Worm (Caenorhabditis elegans) whole organism, young adult: ENCODE data around the gene C25E10.10.

Source experiments
- B0019.2 ChIP-seq: fragments of 200-800 bp; sonication (Bioruptor generic); conservative IDR thresholded peaks from 2 replicates; pipeline ENCODE4 v1.3.6; 2022; ENCODE audit warnings: missing genetic modification reagents, missing genetic modification characterization, missing compliant biosample characterization
- B0261.1 ChIP-seq: sonication (generic microtip); optimal IDR thresholded peaks from 2 replicates; lab custom pipeline; 2016; ENCODE audit warnings: mild to moderate bottlenecking, missing genetic modification characterization, moderate library complexity, missing compliant biosample characterization
- C17E4.6 ChIP-seq: fragments of 200-800 bp; sonication (Bioruptor generic); IDR thresholded peaks from 2 replicates; pipeline ENCODE4 v1.3.6; 2022; ENCODE audit warnings: missing genetic modification reagents, missing genetic modification characterization, missing compliant biosample characterization
- F10E7.11 ChIP-seq: sonication (generic microtip); optimal IDR thresholded peaks from 2 replicates; lab custom pipeline; 2017; ENCODE audit warnings: mild to moderate bottlenecking, missing genetic modification characterization, moderate library complexity, missing compliant biosample characterization
- F33H1.4 ChIP-seq: fragments of 200-800 bp; sonication (Bioruptor generic); IDR thresholded peaks from 2 replicates; pipeline ENCODE4 v1.3.6; 2022; ENCODE audit warnings: missing genetic modification reagents, missing genetic modification characterization, missing compliant biosample characterization
- F39B2.1 ChIP-seq: fragments of 200-800 bp; sonication (Bioruptor generic); IDR thresholded peaks from 2 replicates; pipeline ENCODE4 v1.3.6; 2022; ENCODE audit warnings: missing genetic modification reagents, missing genetic modification characterization, missing compliant biosample characterization
- K11D2.4 ChIP-seq: fragments of 200-800 bp; sonication (Bioruptor generic); IDR thresholded peaks from 2 replicates; pipeline ENCODE4 v1.3.6; 2022; ENCODE audit warnings: missing genetic modification reagents, missing genetic modification characterization, missing compliant biosample characterization
- T07F8.4 ChIP-seq: sonication (generic microtip); optimal IDR thresholded peaks from 2 replicates; lab custom pipeline; 2016; ENCODE audit warnings: mild to moderate bottlenecking, missing genetic modification characterization, moderate library complexity, missing compliant biosample characterization
- Y53F4B.3 ChIP-seq: fragments of 200-800 bp; sonication (Bioruptor generic); IDR thresholded peaks from 2 replicates; pipeline ENCODE4 v1.3.6; 2022; ENCODE audit warnings: missing genetic modification reagents, missing genetic modification characterization, missing compliant biosample characterization
- ama-1 ChIP-seq, 3 experiments: fragments of 150-350 bp in 1 of 3; sonication (generic microtip) in 2 of 3; optimal IDR thresholded peaks; 2 replicates each; lab custom pipeline; 2014 to 2018; ENCODE audit warnings: missing biosample characterization in 2 of 3, missing genetic modification characterization in 2 of 3, missing genetic modification reagents in 2 of 3
- attf-6 ChIP-seq: fragments of 200-800 bp; sonication (Bioruptor generic); IDR thresholded peaks from 2 replicates; pipeline ENCODE4 v1.3.6; 2022; ENCODE audit warnings: missing genetic modification reagents, missing genetic modification characterization, missing compliant biosample characterization
- ceh-100 ChIP-seq: fragments of 200-800 bp; sonication (Bioruptor generic); IDR thresholded peaks from 2 replicates; pipeline ENCODE4 v1.3.6; 2022; ENCODE audit warnings: missing genetic modification reagents, missing genetic modification characterization, missing compliant biosample characterization
- dox-1 ChIP-seq: fragments of 200-800 bp; sonication (Bioruptor generic); IDR thresholded peaks from 2 replicates; pipeline ENCODE4 v1.3.6; 2022; ENCODE audit warnings: missing genetic modification reagents, missing genetic modification characterization, missing compliant biosample characterization
- dpff-1 ChIP-seq: sonication (generic microtip); optimal IDR thresholded peaks from 2 replicates; lab custom pipeline; 2017; ENCODE audit warnings: mild to moderate bottlenecking, missing genetic modification characterization, missing compliant biosample characterization
- ets-4 ChIP-seq: fragments of 200-800 bp; sonication (Bioruptor generic); optimal IDR thresholded peaks from 2 replicates; lab custom pipeline; 2018; ENCODE audit warnings: mild to moderate bottlenecking, missing genetic modification characterization, missing compliant biosample characterization
- hlh-12 ChIP-seq: sonication (generic microtip); optimal IDR thresholded peaks from 2 replicates; lab custom pipeline; 2016; ENCODE audit warnings: missing genetic modification characterization, missing compliant biosample characterization
- hmg-1.2 ChIP-seq: fragments of 200-800 bp; sonication (Bioruptor generic); IDR thresholded peaks from 2 replicates; pipeline ENCODE4 v1.3.6; 2022; ENCODE audit warnings: missing genetic modification reagents, missing genetic modification characterization, missing compliant biosample characterization
- hrde-1 ChIP-seq: sonication (generic microtip); optimal IDR thresholded peaks from 2 replicates; lab custom pipeline; 2016; ENCODE audit warnings: missing genetic modification characterization, mild to moderate bottlenecking, missing compliant biosample characterization, moderate library complexity, missing genotype, missing genetic modification reagents, borderline replicate concordance
- let-526 ChIP-seq: fragments of 200-800 bp; sonication (Bioruptor generic); IDR thresholded peaks from 2 replicates; pipeline ENCODE4 v1.3.6; 2022; ENCODE audit warnings: missing genetic modification reagents, missing genetic modification characterization, missing compliant biosample characterization
- lin-35 ChIP-seq, 3 experiments: fragments of 150-350 bp in 2 of 3; sonication (generic microtip) in 1 of 3; optimal IDR thresholded peaks; 2 replicates each; lab custom pipeline; 2014 to 2018; ENCODE audit warnings: missing biosample characterization in 3 of 3, missing genetic modification characterization in 3 of 3, missing genetic modification reagents in 3 of 3
- lsl-1 ChIP-seq: fragments of 200-800 bp; sonication (Bioruptor generic); optimal IDR thresholded peaks from 2 replicates; lab custom pipeline; 2018; ENCODE audit warnings: mild to moderate bottlenecking, missing genetic modification characterization, moderate library complexity, missing compliant biosample characterization
- lsy-27 ChIP-seq: sonication (generic microtip); optimal IDR thresholded peaks from 2 replicates; lab custom pipeline; 2017; ENCODE audit warnings: missing genetic modification characterization, mild to moderate bottlenecking, missing compliant biosample characterization, antibody characterized with exemption, missing genotype, borderline replicate concordance; ENCODE audit not compliant: insufficient read depth
- madf-6 ChIP-seq: fragments of 200-800 bp; sonication (Bioruptor generic); IDR thresholded peaks from 2 replicates; pipeline ENCODE4 v1.3.6; 2022; ENCODE audit warnings: missing genetic modification reagents, missing genetic modification characterization, missing compliant biosample characterization
- madf-8 ChIP-seq: fragments of 200-800 bp; sonication (Bioruptor generic); conservative IDR thresholded peaks from 2 replicates; pipeline ENCODE4 v1.3.6; 2022; ENCODE audit warnings: missing genetic modification reagents, missing genetic modification characterization, missing compliant biosample characterization
- mcd-1 ChIP-seq: fragments of 200-800 bp; sonication (Bioruptor generic); IDR thresholded peaks from 2 replicates; pipeline ENCODE4 v1.3.6; 2022; ENCODE audit warnings: missing genetic modification reagents, missing genetic modification characterization, missing compliant biosample characterization
- mes-4 ChIP-seq: sonication (generic microtip); optimal IDR thresholded peaks from 2 replicates; lab custom pipeline; 2016; ENCODE audit warnings: missing genotype, missing genetic modification characterization, missing compliant biosample characterization
- nfya-2 ChIP-seq: fragments of 200-800 bp; sonication (Bioruptor generic); IDR thresholded peaks from 2 replicates; pipeline ENCODE4 v1.3.6; 2022; ENCODE audit warnings: missing genetic modification reagents, missing genetic modification characterization, missing compliant biosample characterization
- nhr-120 ChIP-seq: fragments of 200-800 bp; sonication (Bioruptor generic); IDR thresholded peaks from 2 replicates; pipeline ENCODE4 v1.3.6; 2022; ENCODE audit warnings: missing genetic modification characterization, missing compliant biosample characterization
- nhr-179 ChIP-seq: sonication (generic microtip); optimal IDR thresholded peaks from 2 replicates; lab custom pipeline; 2016; ENCODE audit warnings: mild to moderate bottlenecking, missing genetic modification characterization, missing compliant biosample characterization
- nhr-90 ChIP-seq: sonication (generic microtip); optimal IDR thresholded peaks from 2 replicates; lab custom pipeline; 2016; ENCODE audit warnings: missing genotype, mild to moderate bottlenecking, missing genetic modification characterization, missing compliant biosample characterization
- rec-8 ChIP-seq, 2 experiments: sonication (generic microtip); optimal IDR thresholded peaks; 2 replicates each; lab custom pipeline; 2016; ENCODE audit warnings: mild to moderate bottlenecking in 2 of 2, missing genetic modification characterization in 2 of 2, missing genetic modification reagents in 2 of 2, missing genotype in 2 of 2, missing biosample characterization in 1 of 2, missing compliant biosample characterization in 1 of 2, moderate library complexity in 1 of 2
- sea-2 ChIP-seq: fragments of 200-800 bp; sonication (Bioruptor generic); IDR thresholded peaks from 2 replicates; pipeline ENCODE4 v1.3.6; 2022; ENCODE audit warnings: missing genetic modification characterization, missing compliant biosample characterization
- snpc-3.4 ChIP-seq: sonication (generic microtip); optimal IDR thresholded peaks from 2 replicates; lab custom pipeline; 2017; ENCODE audit warnings: missing genetic modification characterization, mild to moderate bottlenecking, missing compliant biosample characterization, antibody characterized with exemption, moderate library complexity, missing genotype, missing genetic modification reagents
- somi-1 ChIP-seq: fragments of 200-800 bp; sonication (Bioruptor generic); optimal IDR thresholded peaks from 2 replicates; lab custom pipeline; 2018; ENCODE audit warnings: mild to moderate bottlenecking, missing genetic modification characterization, missing compliant biosample characterization
- tbp1 ChIP-seq: fragments of 200-800 bp; sonication (Bioruptor generic); optimal IDR thresholded peaks from 2 replicates; lab custom pipeline; 2018; ENCODE audit warnings: mild to moderate bottlenecking, missing genetic modification characterization, missing compliant biosample characterization
- unc-62 ChIP-seq: fragments of 150-350 bp; optimal IDR thresholded peaks from 2 replicates; lab custom pipeline; 2014; ENCODE audit warnings: missing biosample characterization, missing genetic modification reagents, missing genetic modification characterization
- xnd-1 ChIP-seq: sonication (generic microtip); optimal IDR thresholded peaks from 2 replicates; lab custom pipeline; 2016; ENCODE audit warnings: missing genotype, missing genetic modification reagents, missing genetic modification characterization, missing compliant biosample characterization
- zim-3 ChIP-seq: sonication (generic microtip); optimal IDR thresholded peaks from 2 replicates; lab custom pipeline; 2017; ENCODE audit warnings: mild to moderate bottlenecking, missing genetic modification characterization, moderate library complexity, missing compliant biosample characterization
- ztf-18 ChIP-seq: sonication (generic microtip); optimal IDR thresholded peaks from 2 replicates; lab custom pipeline; 2016; ENCODE audit warnings: missing genotype, mild to moderate bottlenecking, missing genetic modification characterization, missing compliant biosample characterization
- ztf-25 ChIP-seq: fragments of 200-800 bp; sonication (Bioruptor generic); IDR thresholded peaks from 2 replicates; pipeline ENCODE4 v1.3.6; 2022; ENCODE audit warnings: missing genetic modification reagents, missing genetic modification characterization, missing compliant biosample characterization
- ztf-26 ChIP-seq: sonication (generic microtip); optimal IDR thresholded peaks from 2 replicates; lab custom pipeline; 2017; ENCODE audit warnings: missing genetic modification characterization, missing compliant biosample characterization
- ztf-28 ChIP-seq: fragments of 200-800 bp; sonication (Bioruptor generic); IDR thresholded peaks from 2 replicates; pipeline ENCODE4 v1.3.6; 2022; ENCODE audit warnings: missing genetic modification reagents, missing genetic modification characterization, missing compliant biosample characterization
- ztf-6 ChIP-seq: fragments of 200-800 bp; sonication (Bioruptor generic); IDR thresholded peaks from 2 replicates; pipeline ENCODE4 v1.3.6; 2022; ENCODE audit warnings: missing genetic modification reagents, missing genetic modification characterization, missing compliant biosample characterization

The C25E10.10 gene

DNA sequence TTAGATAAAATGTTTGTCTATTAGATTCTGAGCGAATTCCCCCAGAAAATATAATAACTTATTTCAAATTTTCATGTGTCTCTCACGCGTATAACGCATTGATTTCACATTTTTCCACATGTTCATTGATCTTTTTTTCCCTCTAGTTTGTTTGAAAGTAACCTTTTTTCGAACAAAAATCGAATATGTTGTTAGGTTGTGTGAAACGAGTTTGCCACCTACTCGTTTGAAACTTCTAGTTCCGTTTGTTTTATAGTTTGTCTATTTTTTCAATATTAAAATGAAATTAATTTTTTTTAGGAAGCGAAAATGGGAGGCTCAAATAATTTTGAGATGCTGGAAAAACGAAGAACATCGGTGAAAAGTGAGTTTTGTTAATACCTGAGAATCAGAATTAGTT lies 25.9 kb downstream of the C25E10.10 start, which contains the start of gene C25E10.5:
TSS of gene C25E10.5 (plus strand) at position 301 of the 400 bp plus-strand sequence.
- TF ChIP-seq hrde-1 (no peak), ets-4 (GFP tag; lab: Kevin White, UChicago) (no peak), snpc-3.4 (no peak), T07F8.4 (tag; lab: Kevin White, UChicago) (no peak), K11D2.4 (no peak), tbp1 (GFP tag; lab: Kevin White, UChicago) (no peak)
- TF ChIP-seq, all 124 proteins: peak for 0

- TF ChIP-seq sea-2: no peak
- TF ChIP-seq F33H1.4 (GFP tag; lab: Robert Waterston, UW): no peak
- TF ChIP-seq nhr-120 (GFP tag; lab: Robert Waterston, UW): no peak
- TF ChIP-seq dox-1: no peak
- TF ChIP-seq unc-62: no peak
- TF ChIP-seq madf-6 (GFP tag; lab: Robert Waterston, UW): no peak
- TF ChIP-seq zim-3 (tag; lab: Kevin White, UChicago): no peak
- TF ChIP-seq ztf-6 (GFP tag; lab: Robert Waterston, UW): no peak
- TF ChIP-seq F39B2.1 (GFP tag; lab: Robert Waterston, UW): no peak
- no peak for TF ChIP-seq ztf-18 (tag; lab: Kevin White, UChicago)
- TF ChIP-seq lin-35 (GFP tag; optimal IDR thresholded peaks at IDR 0.05; lab: Kevin White, UChicago): no peak
- TF ChIP-seq B0261.1 (tag; lab: Kevin White, UChicago): no peak
- no peak for TF ChIP-seq hmg-1.2
- TF ChIP-seq somi-1 (GFP tag; lab: Kevin White, UChicago): no peak
- no peak for TF ChIP-seq mcd-1 (GFP tag; lab: Robert Waterston, UW)
- TF ChIP-seq madf-8 (GFP tag; lab: Robert Waterston, UW): no peak
- no peak for TF ChIP-seq mes-4 (tag; lab: Kevin White, UChicago)
Observed at ce11 chrV:9024713-9025112, 31.4 kb downstream of the C25E10.10 start, which contains the start of gene bus-1. Gene bus-1, minus strand, starts transcription at chrV:9024813.

DNA sequence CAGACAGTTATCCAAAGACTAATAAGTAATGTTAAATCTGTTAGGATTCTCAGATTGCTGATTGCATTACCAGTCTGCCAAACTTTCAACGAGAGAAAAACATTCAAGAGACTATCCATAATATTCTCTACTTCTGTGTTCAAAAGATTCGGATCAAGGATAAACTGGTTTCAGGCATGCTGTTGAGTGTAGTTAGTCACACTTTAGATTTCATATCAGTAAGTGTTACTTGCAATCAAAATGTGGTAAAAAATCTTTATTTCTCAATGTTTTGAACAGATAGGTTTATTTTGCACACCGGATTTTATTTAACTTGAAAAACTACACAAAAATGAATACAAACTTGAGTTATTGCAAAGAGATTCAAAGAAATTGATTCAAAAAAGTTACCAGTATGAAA lies 34.1 kb downstream of the C25E10.10 start, which contains the start of gene oac-41:
TSS of gene oac-41 (minus strand) at position 101 of the 400 bp plus-strand sequence.
- TF ChIP-seq dpff-1 (tag; lab: Kevin White, UChicago) (no peak), xnd-1 (tag; lab: Kevin White, UChicago) (no peak), lsy-27 (tag; lab: Kevin White, UChicago) (no peak), F10E7.11 (tag; lab: Kevin White, UChicago) (no peak), Y53F4B.3 (GFP tag; lab: Robert Waterston, UW) (no peak), rec-8 (tag; optimal IDR thresholded peaks at IDR 0.05; lab: Kevin White, UChicago) (no peak), ztf-28 (GFP tag; lab: Robert Waterston, UW) (no peak), B0019.2 (GFP tag; lab: Robert Waterston, UW) (no peak), ztf-26 (no peak)

DNA sequence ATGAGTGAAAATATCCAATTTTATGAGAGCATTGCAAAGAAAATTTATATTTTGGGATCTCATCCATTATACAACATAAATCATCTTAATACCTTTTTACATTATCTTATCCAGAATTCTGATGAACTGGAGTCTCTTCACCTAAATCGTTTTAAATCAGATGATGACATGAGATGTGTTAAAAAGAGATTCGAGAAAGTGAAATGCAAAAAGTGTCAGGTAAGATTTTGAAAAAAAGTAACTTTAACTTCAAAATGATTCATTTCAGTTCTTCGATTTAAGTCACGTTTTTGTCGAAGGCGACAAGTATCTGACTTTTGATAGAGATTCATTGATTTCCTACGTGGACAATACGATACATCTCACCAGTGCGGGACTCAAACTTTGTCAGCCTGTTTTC lies 37.3 kb downstream of the C25E10.10 start:
- TF ChIP-seq nfya-2 (GFP tag; lab: Robert Waterston, UW): no peak
- no peak for TF ChIP-seq ceh-100
- TF ChIP-seq xnd-1 (tag; lab: Kevin White, UChicago): no peak
- TF ChIP-seq attf-6 (GFP tag; lab: Robert Waterston, UW): no peak
- no peak for TF ChIP-seq ama-1 (optimal IDR thresholded peaks at IDR 0.05; lab: Kevin White, UChicago)
- TF ChIP-seq ama-1 (GFP tag; optimal IDR thresholded peaks at IDR 0.05; lab: Kevin White, UChicago): no peak
- TF ChIP-seq ztf-18 (tag; lab: Kevin White, UChicago): no peak
- no peak for TF ChIP-seq ets-4 (GFP tag; lab: Kevin White, UChicago)
- TF ChIP-seq lsl-1 (GFP tag; lab: Kevin White, UChicago): no peak
- no peak for TF ChIP-seq C17E4.6 (GFP tag; lab: Robert Waterston, UW)
- no peak for TF ChIP-seq F10E7.11 (tag; lab: Kevin White, UChicago)
- TF ChIP-seq nhr-179: no peak
- no peak for TF ChIP-seq hlh-12 (tag; lab: Kevin White, UChicago)
- no peak for TF ChIP-seq ztf-25 (GFP tag; lab: Robert Waterston, UW)
- no peak for TF ChIP-seq let-526 (GFP tag; lab: Robert Waterston, UW)
- TF ChIP-seq dox-1: no peak
- no peak for TF ChIP-seq K11D2.4
- no peak for TF ChIP-seq nhr-90 (tag; lab: Kevin White, UChicago)
- TF ChIP-seq ztf-26: no peak
